Fruit fly (Drosophila melanogaster) whole organism, embryonic: Measurements from ENCODE around the gene CG6012.
A peak's percentile ranks its signal among the peaks of the same experiment; 100 is the strongest.

Source experiments
- BEAF-32 ChIP-seq: fragments of 200-800 bp; sonication (Bioruptor generic); optimal IDR thresholded peaks from 3 replicates; lab custom pipeline; 2017; ENCODE audit warnings: missing biosample characterization, missing genetic modification characterization, mild to moderate bottlenecking, moderate library complexity, missing genetic modification reagents
- BtbVII ChIP-seq: fragments of 200-800 bp; sonication (Bioruptor generic); optimal IDR thresholded peaks from 3 replicates; lab custom pipeline; 2017; ENCODE audit warnings: missing biosample characterization, mild to moderate bottlenecking, missing genetic modification characterization
- CG11696 ChIP-seq: fragments of 200-800 bp; sonication (Bioruptor generic); IDR thresholded peaks from 2 replicates; pipeline ENCODE4 v1.3.6; 2022; ENCODE audit warnings: missing biosample characterization, missing genetic modification characterization
- CG12659 ChIP-seq: fragments of 200-800 bp; sonication (Bioruptor generic); optimal IDR thresholded peaks from 3 replicates; lab custom pipeline; 2017; ENCODE audit warnings: mild to moderate bottlenecking, missing biosample characterization, missing genetic modification reagents, missing genetic modification characterization
- CG12744 ChIP-seq: fragments of 200-800 bp; sonication (Bioruptor generic); optimal IDR thresholded peaks from 2 replicates; lab custom pipeline; 2016; ENCODE audit warnings: missing biosample characterization, missing genetic modification characterization
- CG13287 ChIP-seq: fragments of 200-800 bp; sonication (Bioruptor generic); IDR thresholded peaks from 2 replicates; pipeline ENCODE4 v1.3.6; 2022; ENCODE audit warnings: missing biosample characterization, missing genetic modification characterization; ENCODE audit not compliant: partially characterized antibody
- CG16813 ChIP-seq: fragments of 200-800 bp; sonication (Bioruptor generic); IDR thresholded peaks from 3 replicates; pipeline ENCODE4 v1.3.6; 2022; ENCODE audit warnings: missing biosample characterization, missing genetic modification characterization; ENCODE audit not compliant: partially characterized antibody
- CG18011 ChIP-seq: fragments of 200-800 bp; sonication (Bioruptor generic); optimal IDR thresholded peaks from 2 replicates; lab custom pipeline; 2017; ENCODE audit warnings: missing biosample characterization, missing genetic modification characterization, mild to moderate bottlenecking, moderate library complexity, missing genotype
- CG1832 ChIP-seq: fragments of 200-800 bp; sonication (Bioruptor generic); optimal IDR thresholded peaks from 2 replicates; lab custom pipeline; 2017; ENCODE audit warnings: missing biosample characterization, mild to moderate bottlenecking, missing genetic modification characterization, inconsistent platforms
- CG2116 ChIP-seq: fragments of 200-800 bp; sonication (Bioruptor generic); optimal IDR thresholded peaks from 3 replicates; lab custom pipeline; 2018; ENCODE audit warnings: missing biosample characterization, mild to moderate bottlenecking, missing genetic modification characterization
- CG3065 ChIP-seq: fragments of 200-800 bp; sonication (Bioruptor generic); optimal IDR thresholded peaks from 2 replicates; lab custom pipeline; 2016; ENCODE audit warnings: missing biosample characterization, missing genetic modification characterization
- CG6175 ChIP-seq: fragments of 200-800 bp; sonication (Bioruptor generic); IDR thresholded peaks from 3 replicates; pipeline ENCODE4 v1.3.6; 2022; ENCODE audit warnings: missing biosample characterization, missing genetic modification characterization
- CG6791 ChIP-seq: fragments of 200-800 bp; sonication (Bioruptor generic); IDR thresholded peaks from 3 replicates; pipeline ENCODE4 v1.3.6; 2022; ENCODE audit warnings: missing biosample characterization, missing genetic modification characterization; ENCODE audit not compliant: partially characterized antibody
- CG7963 ChIP-seq: fragments of 200-800 bp; sonication (Bioruptor generic); IDR thresholded peaks from 3 replicates; pipeline ENCODE4 v1.3.6; 2022; ENCODE audit warnings: missing biosample characterization, missing genetic modification characterization; ENCODE audit not compliant: partially characterized antibody
- CG8388 ChIP-seq: fragments of 200-800 bp; sonication (Bioruptor generic); optimal IDR thresholded peaks from 2 replicates; lab custom pipeline; 2019; ENCODE audit warnings: missing biosample characterization, mild to moderate bottlenecking, missing genetic modification characterization, moderate library complexity
- Dbx ChIP-seq: fragments of 200-800 bp; sonication (Bioruptor generic); IDR thresholded peaks from 3 replicates; pipeline ENCODE4 v1.3.6; 2022; ENCODE audit warnings: missing biosample characterization, missing genetic modification characterization
- Deaf1 ChIP-seq: fragments of 200-800 bp; optimal IDR thresholded peaks from 3 replicates; lab custom pipeline; 2019; ENCODE audit warnings: missing biosample characterization, mild to moderate bottlenecking, missing genetic modification characterization, moderate library complexity
- Dll ChIP-seq: fragments of 200-800 bp; sonication (Bioruptor generic); IDR thresholded peaks from 4 replicates; pipeline ENCODE4 v1.3.6; 2022; ENCODE audit warnings: missing biosample characterization, missing genetic modification characterization; ENCODE audit not compliant: partially characterized antibody
- Dp ChIP-seq: fragments of 200-800 bp; sonication (Bioruptor generic); optimal IDR thresholded peaks from 2 replicates; lab custom pipeline; 2018; ENCODE audit warnings: missing biosample characterization, mild to moderate bottlenecking, missing genetic modification characterization, moderate library complexity
- Dref ChIP-seq: fragments of 200-800 bp; sonication (Bioruptor generic); IDR thresholded peaks from 2 replicates; pipeline ENCODE4 v1.3.6; 2022; ENCODE audit warnings: missing biosample characterization, missing genetic modification characterization
- Gug ChIP-seq: fragments of 200-800 bp; sonication (Bioruptor generic); IDR thresholded peaks from 4 replicates; pipeline ENCODE4 v1.3.6; 2022; ENCODE audit warnings: missing biosample characterization, missing genetic modification characterization
- HLH4C ChIP-seq: fragments of 200-800 bp; sonication (Bioruptor generic); IDR thresholded peaks from 3 replicates; pipeline ENCODE4 v1.3.6; 2022; ENCODE audit warnings: missing biosample characterization, missing genetic modification characterization; ENCODE audit not compliant: partially characterized antibody
- HLHmδ ChIP-seq: fragments of 200-800 bp; sonication (Bioruptor generic); optimal IDR thresholded peaks from 2 replicates; lab custom pipeline; 2018; ENCODE audit warnings: missing biosample characterization, mild to moderate bottlenecking, missing genetic modification characterization, moderate library complexity
- Hr3 ChIP-seq: fragments of 200-800 bp; sonication (Bioruptor generic); optimal IDR thresholded peaks from 3 replicates; lab custom pipeline; 2016; ENCODE audit warnings: missing biosample characterization, missing genetic modification characterization
- MBD-R2 ChIP-seq: fragments of 200-800 bp; sonication (Bioruptor generic); IDR thresholded peaks from 2 replicates; pipeline ENCODE4 v1.3.6; 2022; ENCODE audit warnings: missing biosample characterization, missing genetic modification characterization
- MESR4 ChIP-seq: fragments of 200-800 bp; sonication (Bioruptor generic); optimal IDR thresholded peaks from 2 replicates; lab custom pipeline; 2018; ENCODE audit warnings: missing biosample characterization, mild to moderate bottlenecking, missing genetic modification characterization, moderate library complexity
- Max ChIP-seq: fragments of 200-800 bp; sonication (Bioruptor generic); optimal IDR thresholded peaks from 2 replicates; lab custom pipeline; 2016; ENCODE audit warnings: missing biosample characterization, mild to moderate bottlenecking, missing genetic modification characterization
- Med ChIP-seq: fragments of 200-800 bp; sonication (Bioruptor generic); peaks from one replicate; lab custom pipeline; 2016; ENCODE audit warnings: missing biosample characterization, missing genetic modification characterization, mild to moderate bottlenecking, inconsistent platforms, moderate library complexity
- Mrtf ChIP-seq: fragments of 200-800 bp; sonication (Bioruptor generic); IDR thresholded peaks from 3 replicates; pipeline ENCODE4 v1.3.6; 2022; ENCODE audit warnings: missing biosample characterization, missing genetic modification characterization
- Opbp ChIP-seq: fragments of 200-800 bp; sonication (Bioruptor generic); IDR thresholded peaks from 3 replicates; pipeline ENCODE4 v1.3.6; 2022; ENCODE audit warnings: missing biosample characterization, missing genetic modification characterization; ENCODE audit not compliant: partially characterized antibody
- Optix ChIP-seq: fragments of 200-800 bp; sonication (Bioruptor generic); IDR thresholded peaks from 3 replicates; pipeline ENCODE4 v1.3.6; 2022; ENCODE audit warnings: missing biosample characterization, missing genetic modification characterization
- Scr ChIP-seq: fragments of 200-800 bp; sonication (Bioruptor generic); IDR thresholded peaks from 2 replicates; pipeline ENCODE4 v1.3.6; 2022; ENCODE audit warnings: missing biosample characterization, missing genetic modification characterization; ENCODE audit not compliant: partially characterized antibody
- Sin3A ChIP-seq: fragments of >200 bp; optimal IDR thresholded peaks from 2 replicates; lab custom pipeline; 2018
- ap ChIP-seq: fragments of 200-800 bp; sonication (Bioruptor generic); IDR thresholded peaks from 2 replicates; pipeline ENCODE4 v1.3.6; 2022; ENCODE audit warnings: missing biosample characterization, missing genetic modification characterization
- bsh ChIP-seq, 2 experiments: fragments of 200-800 bp; sonication (Bioruptor generic); optimal IDR thresholded peaks; 2 replicates each; lab custom pipeline; 2017 to 2018; ENCODE audit warnings: mild to moderate bottlenecking in 2 of 2, missing biosample characterization in 2 of 2, missing genetic modification characterization in 2 of 2, moderate library complexity in 1 of 2
- ewg ChIP-seq: fragments of 200-800 bp; sonication (Bioruptor generic); optimal IDR thresholded peaks from 3 replicates; lab custom pipeline; 2017; ENCODE audit warnings: mild to moderate bottlenecking, missing biosample characterization, missing genetic modification reagents, missing genetic modification characterization
- gfzf ChIP-seq: fragments of 200-800 bp; sonication (Bioruptor generic); optimal IDR thresholded peaks from 2 replicates; lab custom pipeline; 2016; ENCODE audit warnings: missing biosample characterization, mild to moderate bottlenecking, missing genetic modification characterization, moderate library complexity
- grn ChIP-seq: fragments of 200-800 bp; sonication (Bioruptor generic); optimal IDR thresholded peaks from 3 replicates; lab custom pipeline; 2017; ENCODE audit warnings: missing biosample characterization, missing genetic modification characterization
- hb ChIP-seq: fragments of 200-800 bp; sonication (Bioruptor generic); IDR thresholded peaks from 3 replicates; pipeline ENCODE4 v1.3.6; 2022; ENCODE audit warnings: missing biosample characterization, missing genetic modification characterization; ENCODE audit not compliant: partially characterized antibody
- inv ChIP-seq: fragments of 200-800 bp; sonication (Bioruptor generic); IDR thresholded peaks from 2 replicates; pipeline ENCODE4 v1.3.6; 2022; ENCODE audit warnings: missing biosample characterization, missing genetic modification characterization; ENCODE audit not compliant: partially characterized antibody
- knrl ChIP-seq: fragments of 200-800 bp; sonication (Bioruptor generic); IDR thresholded peaks from 3 replicates; pipeline ENCODE4 v1.3.6; 2022; ENCODE audit warnings: missing biosample characterization, missing genetic modification characterization; ENCODE audit not compliant: partially characterized antibody
- luna ChIP-seq: fragments of 200-800 bp; sonication (Bioruptor generic); optimal IDR thresholded peaks from 2 replicates; lab custom pipeline; 2016; ENCODE audit warnings: missing biosample characterization, missing genetic modification characterization
- mld ChIP-seq: fragments of 200-800 bp; sonication (Bioruptor generic); IDR thresholded peaks from 3 replicates; pipeline ENCODE4 v1.3.6; 2022; ENCODE audit warnings: missing biosample characterization, missing genetic modification characterization; ENCODE audit not compliant: partially characterized antibody
- rib ChIP-seq: fragments of 200-800 bp; sonication (Bioruptor generic); IDR thresholded peaks from 2 replicates; pipeline ENCODE4 v1.3.6; 2022; ENCODE audit warnings: missing biosample characterization, missing genetic modification characterization
- sc ChIP-seq, 3 experiments: fragments of >200 bp in 2 of 3; fragments of 200-800 bp in 1 of 3; sonication (Bioruptor generic) in 1 of 3; optimal IDR thresholded peaks; 2 replicates in 2 of 3; 3 replicates in 1 of 3; lab custom pipeline; 2017; ENCODE audit warnings: mild to moderate bottlenecking in 1 of 3, missing biosample characterization in 1 of 3, missing genetic modification characterization in 1 of 3, missing genetic modification reagents in 1 of 3
- sd ChIP-seq: fragments of 200-800 bp; sonication (Bioruptor generic); optimal IDR thresholded peaks from 3 replicates; lab custom pipeline; 2018; ENCODE audit warnings: missing biosample characterization, mild to moderate bottlenecking, missing genetic modification characterization, moderate library complexity
- sna ChIP-seq: fragments of 200-800 bp; sonication (Bioruptor generic); IDR thresholded peaks from 2 replicates; pipeline ENCODE4 v1.3.6; 2022; ENCODE audit warnings: missing biosample characterization, missing genetic modification characterization; ENCODE audit not compliant: partially characterized antibody
- unc-4 ChIP-seq: fragments of 200-800 bp; sonication (Bioruptor generic); IDR thresholded peaks from 2 replicates; pipeline ENCODE4 v1.3.6; 2022; ENCODE audit warnings: missing biosample characterization, missing genetic modification characterization; ENCODE audit not compliant: partially characterized antibody

Gene CG6012

DNA sequence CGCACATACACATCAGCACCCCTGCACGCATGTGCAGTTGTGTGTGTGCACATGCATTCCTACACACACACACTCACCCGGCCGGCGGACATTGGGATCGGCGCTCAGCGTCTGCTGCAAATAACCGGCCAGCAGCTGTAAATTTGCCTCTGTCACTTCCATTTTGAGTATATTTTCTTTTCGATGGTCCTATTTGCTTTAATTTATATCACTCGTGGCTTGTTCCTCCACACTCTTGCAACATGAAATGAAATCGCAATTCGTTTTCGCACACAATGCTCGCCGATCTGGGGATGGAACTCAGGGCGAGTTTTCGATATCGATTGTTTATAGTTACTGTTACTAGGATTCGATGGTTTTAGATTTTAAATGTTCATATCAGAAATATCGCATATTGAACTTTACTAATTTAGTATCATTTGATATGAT lies 36.4 kb downstream of the CG6012 start, which contains the start of gene Cse1 (continued):
- TF ChIP-seq Max = no peak
- TF ChIP-seq CG3065 (GFP tag; lab: Kevin White, UChicago) = no peak
- TF ChIP-seq Optix (GFP tag; lab: Robert Waterston, UW) = no peak
- TF ChIP-seq CG16813 (GFP tag; lab: Robert Waterston, UW) = peak; percentile 72
- no peak for TF ChIP-seq Dbx
- peak; percentile 67 for TF ChIP-seq ewg (GFP tag; lab: Kevin White, UChicago)
- TF ChIP-seq knrl (GFP tag; lab: Robert Waterston, UW) = peak; percentile 68
- TF ChIP-seq sna = peak; percentile 70
- TF ChIP-seq CG1832 (GFP tag; lab: Kevin White, UChicago) = no peak
- TF ChIP-seq unc-4 (GFP tag; lab: Robert Waterston, UW) = peak; percentile 62; the same call in 1 of the 2 replicates
- peak; percentile 75; the same call in 1 of the 2 replicates for TF ChIP-seq rib (GFP tag; lab: Robert Waterston, UW)
- no peak for TF ChIP-seq CG18011 (GFP tag; lab: Kevin White, UChicago)
- peak; percentile 74 for TF ChIP-seq Dll (GFP tag; lab: Robert Waterston, UW)
- peak; percentile 68 for TF ChIP-seq Sin3A (lab: Kevin White, UChicago)
- TF ChIP-seq hb (GFP tag; lab: Robert Waterston, UW) = peak; percentile 52; the same call in 1 of the 3 replicates
- no peak for TF ChIP-seq Deaf1 (tag; lab: Kevin White, UChicago)
- TF ChIP-seq HLHmδ (GFP tag; lab: Kevin White, UChicago) = no peak
- peak; percentile 45; the same call in 1 of the 2 replicates for TF ChIP-seq MBD-R2 (GFP tag; lab: Robert Waterston, UW)
- TF ChIP-seq ap (GFP tag; lab: Robert Waterston, UW) = no peak
- TF ChIP-seq BtbVII = no peak
- TF ChIP-seq CG12659 (GFP tag; lab: Kevin White, UChicago) = peak; percentile 21
- TF ChIP-seq CG11696 (GFP tag; lab: Robert Waterston, UW) = no peak
- peak; percentile 50 for TF ChIP-seq HLH4C (GFP tag; lab: Robert Waterston, UW)
- TF ChIP-seq mld (GFP tag; lab: Robert Waterston, UW) = peak; percentile 52; the same call in 1 of the 3 replicates
- TF ChIP-seq MESR4 (GFP tag; lab: Kevin White, UChicago) = peak; percentile 20
- TF ChIP-seq Med = peak; percentile 59
- TF ChIP-seq CG6791 (GFP tag; lab: Robert Waterston, UW) = 0 out of 3 replicates have a peak, but pooled peaks have one; percentile 49
- TF ChIP-seq CG12744 = no peak
- TF ChIP-seq sc (optimal IDR thresholded peaks at IDR 0.05; lab: Kevin White, UChicago) = no peak
- no peak for TF ChIP-seq sc (GFP tag; optimal IDR thresholded peaks at IDR 0.05; lab: Kevin White, UChicago)
- TF ChIP-seq Mrtf (GFP tag; lab: Robert Waterston, UW) = no peak
- TF ChIP-seq Opbp (GFP tag; lab: Robert Waterston, UW) = peak; percentile 57; the same call in 1 of the 3 replicates
- TF ChIP-seq sd = peak; percentile 76
- TF ChIP-seq Dref (GFP tag; lab: Robert Waterston, UW) = peak; percentile 62
- TF ChIP-seq CG6175 (GFP tag; lab: Robert Waterston, UW) = no peak
- peak; percentile 55; the same call in 1 of the 2 replicates for TF ChIP-seq inv (GFP tag; lab: Robert Waterston, UW)
- TF ChIP-seq luna (GFP tag; lab: Kevin White, UChicago) = no peak
- no peak for TF ChIP-seq CG8388
- no peak for TF ChIP-seq bsh (GFP tag; optimal IDR thresholded peaks at IDR 0.05; lab: Kevin White, UChicago)
- peak; percentile 23 for TF ChIP-seq Dp
- TF ChIP-seq BEAF-32 (GFP tag; lab: Kevin White, UChicago) = peak; percentile 71
- peak; percentile 23 for TF ChIP-seq CG2116 (GFP tag; lab: Kevin White, UChicago)
- peak; percentile 78 for TF ChIP-seq Scr (GFP tag; lab: Robert Waterston, UW)
- TF ChIP-seq grn (GFP tag; lab: Kevin White, UChicago) = no peak
- no peak for TF ChIP-seq Gug
- TF ChIP-seq CG13287 (GFP tag; lab: Robert Waterston, UW) = peak; percentile 70
- peak; percentile 59; the same call in 2 of the 3 replicates for TF ChIP-seq CG7963 (GFP tag; lab: Robert Waterston, UW)
- no peak for TF ChIP-seq Hr3 (GFP tag; lab: Kevin White, UChicago)
- peak; percentile 13 for TF ChIP-seq gfzf
